Worm (Caenorhabditis elegans): ENCODE measurements around the gene mans-3.

Gene mans-3

ce11 chrX:5122369-5122768 is 42.8 kb upstream of the mans-3 start (continued):
- TF ChIP-seq arid-1 (GFP tag; conservative IDR thresholded peaks at IDR 0.05) = no peak
- TF ChIP-seq Y75B8A.6 (GFP tag; IDR thresholded peaks at IDR 0.05) = no peak

- no peak for TF ChIP-seq daf-16 (GFP tag; optimal IDR thresholded peaks at IDR 0.05)
- TF ChIP-seq daf-16 (tag; optimal IDR thresholded peaks at IDR 0.05) = peak; percentile 47
- TF ChIP-seq aha-1 (tag) = peak; percentile 81
- peak; percentile 2 for TF ChIP-seq nhr-6 (tag; optimal IDR thresholded peaks at IDR 0.05)
- no peak for TF ChIP-seq ceh-28 (tag; optimal IDR thresholded peaks at IDR 0.05)
- TF ChIP-seq unc-39 (tag; optimal IDR thresholded peaks at IDR 0.05) = no peak
- no peak for TF ChIP-seq dpl-1 (GFP tag; optimal IDR thresholded peaks at IDR 0.05)
- TF ChIP-seq pha-4 (GFP tag; IDR thresholded peaks at IDR 0.05) = no peak
- peak; percentile 67 for TF ChIP-seq pha-4 (tag; optimal IDR thresholded peaks at IDR 0.05)
- peak; percentile 29 for TF ChIP-seq nhr-25 (tag; optimal IDR thresholded peaks at IDR 0.05; ENCODE audit: borderline replicate concordance, insufficient read depth)
- no peak for TF ChIP-seq F49E8.2 (tag; optimal IDR thresholded peaks at IDR 0.05; ENCODE audit: borderline replicate concordance)
- TF ChIP-seq hmg-1.1 (GFP tag; IDR thresholded peaks at IDR 0.05) = peak; percentile 50; the same call in 1 of the 2 replicates
- TF ChIP-seq nhr-77 (tag; optimal IDR thresholded peaks at IDR 0.05) = no peak
- TF ChIP-seq nhr-28 (tag; optimal IDR thresholded peaks at IDR 0.05) = peak; percentile 36
- no peak for TF ChIP-seq set-16 (GFP tag; IDR thresholded peaks at IDR 0.05)
- peak; percentile 31 for TF ChIP-seq pqm-1 (tag; optimal IDR thresholded peaks at IDR 0.05)
- TF ChIP-seq rbr-2 (tag; optimal IDR thresholded peaks at IDR 0.05) = peak; percentile 17
Measured at ce11 chrX:5122791-5123414, 42.3 kb upstream of the mans-3 start.

ce11 chrX:5124288-5124687 is 40.9 kb upstream of the mans-3 start:
- TF ChIP-seq lin-1 (GFP tag; IDR thresholded peaks at IDR 0.05) = no peak
- TF ChIP-seq nhr-25 (tag; optimal IDR thresholded peaks at IDR 0.05; ENCODE audit: borderline replicate concordance, insufficient read depth) = peak; percentile 6

DNA sequence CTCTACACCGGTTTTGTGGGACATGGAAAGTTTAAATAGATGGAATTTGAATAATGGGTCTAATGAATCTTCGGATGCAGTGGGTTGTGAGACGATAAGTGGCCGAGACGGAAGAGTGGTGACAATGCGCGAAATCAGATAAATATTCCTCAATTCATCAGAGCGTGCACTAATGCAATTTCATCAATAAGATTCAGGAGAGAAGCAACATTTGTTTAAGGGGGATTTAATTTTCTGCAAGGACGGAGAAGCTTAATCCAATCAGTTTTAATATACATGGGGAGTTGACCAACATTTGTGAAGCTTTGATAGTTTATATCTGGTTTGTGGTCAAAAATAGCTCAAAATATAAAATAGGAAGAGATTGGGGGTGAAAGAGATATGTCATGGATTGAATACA is 35.7 kb upstream of the mans-3 start:
- no peak for TF ChIP-seq mdl-1 (tag; optimal IDR thresholded peaks at IDR 0.05)
- peak; percentile 83 for TF ChIP-seq ces-1 (GFP tag; optimal IDR thresholded peaks at IDR 0.05)
- no peak for TF ChIP-seq attf-4 (tag; optimal IDR thresholded peaks at IDR 0.05)

DNA sequence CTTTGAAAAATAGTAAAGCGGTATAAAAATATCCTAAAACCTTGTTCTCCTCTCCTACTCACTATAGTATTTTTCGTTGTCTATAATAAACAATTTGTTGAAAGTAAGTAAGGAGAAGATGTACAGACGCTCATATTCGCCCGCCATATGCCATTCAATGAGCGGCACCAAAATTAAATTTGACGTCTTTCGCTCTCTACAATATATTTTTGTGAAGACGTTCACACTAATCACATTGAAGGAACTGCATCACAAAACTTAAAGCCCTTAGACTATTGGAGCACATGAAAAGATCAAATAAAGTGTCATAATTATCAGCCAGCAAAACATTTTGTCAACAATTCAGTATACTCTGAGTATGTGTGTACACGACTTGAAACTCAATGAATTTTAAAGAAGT is 33.4 kb upstream of the mans-3 start:
- no peak for TF ChIP-seq ceh-20 (GFP tag; IDR thresholded peaks at IDR 0.05)
- TF ChIP-seq Y75B8A.6 (GFP tag; IDR thresholded peaks at IDR 0.05) = no peak
- TF ChIP-seq unc-62 (GFP tag; optimal IDR thresholded peaks at IDR 0.05 in 1 of 2) = no peak
- TF ChIP-seq unc-62 (tag; optimal IDR thresholded peaks at IDR 0.05) = no peak
- TF ChIP-seq dpl-1 (GFP tag; optimal IDR thresholded peaks at IDR 0.05) = no peak

- TF ChIP-seq lin-38 (GFP tag; IDR thresholded peaks at IDR 0.05) (no peak), nhr-111 (GFP tag; optimal IDR thresholded peaks at IDR 0.05) (no peak), zfp-2 (tag; optimal IDR thresholded peaks at IDR 0.05) (no peak), F10B5.3 (tag; optimal IDR thresholded peaks at IDR 0.05) (no peak), dmd-6 (GFP tag; IDR thresholded peaks at IDR 0.05) (no peak), ztf-11 (tag; optimal IDR thresholded peaks at IDR 0.05) (no peak), lim-7 (GFP tag; IDR thresholded peaks at IDR 0.05) (no peak), F49E8.2 (tag; optimal IDR thresholded peaks at IDR 0.05; ENCODE audit: borderline replicate concordance) (no peak), lir-3 (tag; optimal IDR thresholded peaks at IDR 0.05) (no peak), pha-4 (GFP tag; IDR thresholded peaks at IDR 0.05) (no peak), pha-4 (tag; optimal IDR thresholded peaks at IDR 0.05) (no peak), ZK546.5 (tag; optimal IDR thresholded peaks at IDR 0.05) (no peak), egl-43 (GFP tag; IDR thresholded peaks at IDR 0.05) (no peak)
Measured at ce11 chrX:5133980-5134379, 31.2 kb upstream of the mans-3 start, which contains the start of gene tbc-7. tbc-7 (plus strand) TSS chrX:5134280.

Measured in whole organism, L4 larva.